Worm (Caenorhabditis elegans) whole organism, L4/young adult: Measurements from ENCODE around the gene ZC449.2.

Experiments
- W03F9.2 ChIP-seq: fragments of 150-350 bp; optimal IDR thresholded peaks from 2 replicates; lab custom pipeline; 2014; ENCODE audit warnings: missing biosample characterization, missing genetic modification characterization
- dao-5 ChIP-seq: sonication (generic microtip); optimal IDR thresholded peaks from 2 replicates; lab custom pipeline; 2016; ENCODE audit warnings: missing genotype, missing genetic modification characterization, moderate library complexity, missing compliant biosample characterization
- him-1 ChIP-seq: sonication (generic microtip); optimal IDR thresholded peaks from 2 replicates; lab custom pipeline; 2016; ENCODE audit warnings: missing genotype, missing genetic modification reagents, missing genetic modification characterization, missing compliant biosample characterization

DNA sequence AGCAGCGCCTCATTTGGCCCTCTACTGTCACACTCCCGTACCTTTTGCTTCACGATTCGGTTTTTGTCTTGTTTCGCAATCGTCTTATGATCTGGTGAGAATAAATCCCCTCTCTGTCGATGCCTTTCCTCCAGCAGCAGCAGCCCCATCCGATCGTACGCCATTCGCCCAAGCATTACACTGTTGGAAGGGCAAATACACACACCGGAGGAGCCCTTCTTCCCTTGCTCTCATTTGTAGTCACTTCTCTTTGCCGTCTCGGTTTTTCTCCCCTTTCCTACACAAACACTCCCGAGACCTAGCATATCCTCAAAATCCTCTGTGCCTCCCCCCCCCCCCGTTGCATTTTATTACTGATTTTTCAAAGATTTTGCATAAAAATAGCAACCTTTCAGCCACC lies 22.2 kb upstream of the ZC449.2 start, which contains the start of gene set-30:
- TF ChIP-seq him-1 (tag; lab: Kevin White, UChicago): no peak
- TF ChIP-seq dao-5 (tag; lab: Kevin White, UChicago): no peak
- TF ChIP-seq W03F9.2 (tag; lab: Kevin White, UChicago): no peak
